Fruit fly (Drosophila melanogaster) whole organism, embryonic: ENCODE data around the gene wdn.

Experiments used
- B-H2 ChIP-seq: fragments of 200-800 bp; sonication (Bioruptor generic); optimal IDR thresholded peaks from 2 replicates; lab custom pipeline; 2018; ENCODE audit warnings: missing biosample characterization, mild to moderate bottlenecking, missing genetic modification characterization
- CG11696 ChIP-seq: fragments of 200-800 bp; sonication (Bioruptor generic); IDR thresholded peaks from 2 replicates; pipeline ENCODE4 v1.3.6; 2022; ENCODE audit warnings: missing biosample characterization, missing genetic modification characterization
- CG12769 ChIP-seq: fragments of 200-800 bp; sonication (Bioruptor generic); optimal IDR thresholded peaks from 2 replicates; lab custom pipeline; 2019; ENCODE audit warnings: missing biosample characterization, mild to moderate bottlenecking, missing genetic modification characterization, moderate library complexity
- CG13123 ChIP-seq: fragments of 200-800 bp; sonication (Bioruptor generic); optimal IDR thresholded peaks from 2 replicates; lab custom pipeline; 2016; ENCODE audit warnings: missing biosample characterization, missing genetic modification characterization
- CG14441 ChIP-seq: fragments of 200-800 bp; sonication (Bioruptor generic); IDR thresholded peaks from 2 replicates; pipeline ENCODE4 v1.3.6; 2022; ENCODE audit warnings: missing biosample characterization, missing genetic modification characterization
- CG1602 ChIP-seq: fragments of 200-800 bp; sonication (Bioruptor generic); optimal IDR thresholded peaks from 3 replicates; lab custom pipeline; 2016; ENCODE audit warnings: missing biosample characterization, missing genetic modification characterization
- CG17328 ChIP-seq: fragments of 200-800 bp; sonication (Bioruptor generic); IDR thresholded peaks from 2 replicates; pipeline ENCODE4 v1.3.6; 2022; ENCODE audit warnings: missing biosample characterization, missing genetic modification characterization
- CG1792 ChIP-seq: fragments of 200-800 bp; sonication (Bioruptor generic); optimal IDR thresholded peaks from 2 replicates; lab custom pipeline; 2016; ENCODE audit warnings: missing biosample characterization, missing genetic modification characterization
- CG18011 ChIP-seq: fragments of 200-800 bp; sonication (Bioruptor generic); optimal IDR thresholded peaks from 2 replicates; lab custom pipeline; 2017; ENCODE audit warnings: missing biosample characterization, missing genetic modification characterization, mild to moderate bottlenecking, moderate library complexity, missing genotype
- CG1832 ChIP-seq: fragments of 200-800 bp; sonication (Bioruptor generic); optimal IDR thresholded peaks from 2 replicates; lab custom pipeline; 2017; ENCODE audit warnings: missing biosample characterization, mild to moderate bottlenecking, missing genetic modification characterization, inconsistent platforms
- CG18619 ChIP-seq: fragments of 200-800 bp; sonication (Bioruptor generic); optimal IDR thresholded peaks from 3 replicates; lab custom pipeline; 2017; ENCODE audit warnings: missing biosample characterization, mild to moderate bottlenecking, missing genetic modification characterization
- CG4854 ChIP-seq: fragments of 200-800 bp; sonication (Bioruptor generic); optimal IDR thresholded peaks from 2 replicates; lab custom pipeline; 2016; ENCODE audit warnings: missing biosample characterization, missing genetic modification characterization, inconsistent platforms
- CG5180 ChIP-seq: fragments of 200-800 bp; sonication (Bioruptor generic); optimal IDR thresholded peaks from 3 replicates; lab custom pipeline; 2017; ENCODE audit warnings: missing biosample characterization, missing genetic modification characterization, mild to moderate bottlenecking, moderate library complexity, missing genetic modification reagents
- CG6175 ChIP-seq: fragments of 200-800 bp; sonication (Bioruptor generic); IDR thresholded peaks from 3 replicates; pipeline ENCODE4 v1.3.6; 2022; ENCODE audit warnings: missing biosample characterization, missing genetic modification characterization
- CG7372 ChIP-seq: fragments of 200-800 bp; sonication (Bioruptor generic); IDR thresholded peaks from 2 replicates; pipeline ENCODE4 v1.3.6; 2022; ENCODE audit warnings: missing biosample characterization, missing genetic modification characterization
- CG8924 ChIP-seq: fragments of 200-800 bp; optimal IDR thresholded peaks from 3 replicates; lab custom pipeline; 2019; ENCODE audit warnings: missing biosample characterization, mild to moderate bottlenecking, missing genetic modification characterization, moderate library complexity
- CG9437 ChIP-seq: fragments of 200-800 bp; sonication (Bioruptor generic); optimal IDR thresholded peaks from 2 replicates; lab custom pipeline; 2018; ENCODE audit warnings: missing biosample characterization, mild to moderate bottlenecking, missing genetic modification characterization
- CoRest ChIP-seq: fragments of 200-800 bp; sonication (Bioruptor generic); optimal IDR thresholded peaks from 3 replicates; lab custom pipeline; 2018; ENCODE audit warnings: missing biosample characterization, mild to moderate bottlenecking, missing genetic modification characterization, moderate library complexity
- Dip3 ChIP-seq: fragments of 200-800 bp; sonication (Bioruptor generic); optimal IDR thresholded peaks from 3 replicates; lab custom pipeline; 2016; ENCODE audit warnings: missing biosample characterization, missing genetic modification characterization
- H2.0 ChIP-seq: fragments of 200-800 bp; sonication (Bioruptor generic); IDR thresholded peaks from 2 replicates; pipeline ENCODE4 v1.3.6; 2022; ENCODE audit warnings: missing biosample characterization, missing genetic modification characterization
- HLH3B ChIP-seq: fragments of 200-800 bp; sonication (Bioruptor generic); IDR thresholded peaks from 2 replicates; pipeline ENCODE4 v1.3.6; 2022; ENCODE audit warnings: missing biosample characterization, missing genetic modification characterization
- Myb ChIP-seq: fragments of 200-800 bp; sonication (Bioruptor generic); optimal IDR thresholded peaks from 2 replicates; lab custom pipeline; 2016; ENCODE audit warnings: missing biosample characterization, missing genetic modification characterization
- PHDP ChIP-seq: fragments of 200-800 bp; sonication (Bioruptor generic); optimal IDR thresholded peaks from 3 replicates; lab custom pipeline; 2018; ENCODE audit warnings: missing biosample characterization, mild to moderate bottlenecking, missing genetic modification characterization, moderate library complexity
- Side ChIP-seq: fragments of 200-800 bp; sonication (Bioruptor generic); optimal IDR thresholded peaks from 2 replicates; lab custom pipeline; 2016; ENCODE audit warnings: missing biosample characterization, missing genetic modification characterization
- Trl ChIP-seq, 3 experiments: fragments of >200 bp in 2 of 3; fragments of 200-800 bp in 1 of 3; sonication (Bioruptor generic) in 1 of 3; optimal IDR thresholded peaks; 2 replicates in 1 of 3; 3 replicates in 2 of 3; lab custom pipeline; 2016 to 2017; ENCODE audit warnings: missing biosample characterization in 1 of 3, missing genetic modification characterization in 1 of 3
- Xrp1 ChIP-seq: fragments of 200-800 bp; sonication (Bioruptor generic); IDR thresholded peaks from 2 replicates; pipeline ENCODE4 v1.3.6; 2022; ENCODE audit warnings: missing biosample characterization, missing genetic modification characterization
- ash1 ChIP-seq: fragments of 200-800 bp; sonication (Bioruptor generic); optimal IDR thresholded peaks from 2 replicates; lab custom pipeline; 2018; ENCODE audit warnings: missing biosample characterization, mild to moderate bottlenecking, missing genetic modification characterization
- cato ChIP-seq: fragments of 200-800 bp; sonication (Bioruptor generic); optimal IDR thresholded peaks from 2 replicates; lab custom pipeline; 2016; ENCODE audit warnings: missing biosample characterization, missing genetic modification characterization, borderline replicate concordance
- caup ChIP-seq: fragments of 200-800 bp; sonication (Bioruptor generic); optimal IDR thresholded peaks from 3 replicates; lab custom pipeline; 2017; ENCODE audit warnings: missing biosample characterization, mild to moderate bottlenecking, missing genetic modification characterization, moderate library complexity; ENCODE audit not compliant: severe bottlenecking
- chn ChIP-seq: fragments of 200-800 bp; sonication (Bioruptor generic); optimal IDR thresholded peaks from 2 replicates; lab custom pipeline; 2016; ENCODE audit warnings: missing biosample characterization, missing genetic modification characterization
- crol ChIP-seq: fragments of 200-800 bp; sonication (Bioruptor generic); IDR thresholded peaks from 2 replicates; pipeline ENCODE4 v1.3.6; 2022; ENCODE audit warnings: missing biosample characterization, missing genetic modification characterization
- esg ChIP-seq: fragments of 200-800 bp; sonication (Bioruptor generic); conservative IDR thresholded peaks from 2 replicates; pipeline ENCODE4 v1.3.6; 2022; ENCODE audit warnings: missing biosample characterization, missing genetic modification characterization
- fd102C ChIP-seq: fragments of 200-800 bp; sonication (Bioruptor generic); optimal IDR thresholded peaks from 2 replicates; lab custom pipeline; 2018; ENCODE audit warnings: missing biosample characterization, mild to moderate bottlenecking, missing genetic modification characterization, moderate library complexity
- fd96Cb ChIP-seq: fragments of 200-800 bp; sonication (Bioruptor generic); optimal IDR thresholded peaks from 2 replicates; lab custom pipeline; 2018; ENCODE audit warnings: missing biosample characterization, mild to moderate bottlenecking, missing genetic modification characterization, moderate library complexity
- ham ChIP-seq: fragments of 200-800 bp; sonication (Bioruptor generic); IDR thresholded peaks from 2 replicates; pipeline ENCODE4 v1.3.6; 2022; ENCODE audit warnings: missing biosample characterization, missing genetic modification characterization
- hkb ChIP-seq, 2 experiments: fragments of 200-800 bp in 1 of 2; fragments of >200 bp in 1 of 2; sonication (Bioruptor generic) in 1 of 2; IDR thresholded peaks in 1 of 2; optimal IDR thresholded peaks in 1 of 2; 2 replicates each; pipeline versions ENCODE4 v1.3.6 to Lab custom; 2017 to 2022; ENCODE audit warnings: missing biosample characterization in 1 of 2, missing genetic modification characterization in 1 of 2
- ken ChIP-seq: fragments of 200-800 bp; sonication (Bioruptor generic); IDR thresholded peaks from 3 replicates; pipeline ENCODE4 v1.3.6; 2022; ENCODE audit warnings: missing biosample characterization, missing genetic modification characterization
- lab ChIP-seq: fragments of 200-800 bp; sonication (Bioruptor generic); optimal IDR thresholded peaks from 3 replicates; lab custom pipeline; 2017; ENCODE audit warnings: missing biosample characterization, missing genetic modification characterization, mild to moderate bottlenecking, moderate library complexity, missing genetic modification reagents
- lola ChIP-seq, 3 experiments: fragments of >200 bp in 2 of 3; fragments of 200-800 bp in 1 of 3; sonication (Bioruptor generic) in 1 of 3; optimal IDR thresholded peaks; 2 replicates each; lab custom pipeline; 2017 to 2019; ENCODE audit warnings: missing biosample characterization in 3 of 3, missing genetic modification characterization in 3 of 3, mild to moderate bottlenecking in 1 of 3, moderate library complexity in 1 of 3
- pan ChIP-seq, 4 experiments: fragments of >200 bp in 3 of 4; fragments of 200-800 bp in 1 of 4; sonication (Bioruptor generic) in 1 of 4; optimal IDR thresholded peaks in 3 of 4; IDR thresholded peaks in 1 of 4; 2 replicates each; pipeline versions ENCODE4 v1.3.6 to Lab custom; 2017 to 2022; ENCODE audit warnings: missing biosample characterization in 2 of 4, missing genetic modification characterization in 2 of 4, mixed read lengths in 1 of 4
- ranshi ChIP-seq: fragments of 200-800 bp; sonication (Bioruptor generic); IDR thresholded peaks from 2 replicates; pipeline ENCODE4 v1.3.6; 2022; ENCODE audit warnings: missing biosample characterization, missing genetic modification characterization
- scrt ChIP-seq: fragments of 200-800 bp; sonication (Bioruptor generic); optimal IDR thresholded peaks from 2 replicates; lab custom pipeline; 2018; ENCODE audit warnings: missing biosample characterization, mild to moderate bottlenecking, missing genetic modification characterization, moderate library complexity
- seq ChIP-seq: fragments of 200-800 bp; sonication (Bioruptor generic); IDR thresholded peaks from 2 replicates; pipeline ENCODE4 v1.3.6; 2022; ENCODE audit warnings: missing biosample characterization, missing genetic modification characterization
- slbo ChIP-seq: fragments of 200-800 bp; sonication (Bioruptor generic); IDR thresholded peaks from 2 replicates; pipeline ENCODE4 v1.3.6; 2022; ENCODE audit warnings: missing biosample characterization, missing genetic modification characterization
- stc ChIP-seq: fragments of 200-800 bp; sonication (Bioruptor generic); IDR thresholded peaks from 2 replicates; pipeline ENCODE4 v1.3.6; 2022; ENCODE audit warnings: missing biosample characterization, missing genetic modification characterization
- usp ChIP-seq: fragments of >200 bp; optimal IDR thresholded peaks from 2 replicates; lab custom pipeline; 2017; ENCODE audit warnings: missing biosample characterization, missing genetic modification characterization
- zfh1 ChIP-seq: fragments of 200-800 bp; sonication (Bioruptor generic); IDR thresholded peaks from 3 replicates; pipeline ENCODE4 v1.3.6; 2022; ENCODE audit warnings: missing biosample characterization, missing genetic modification characterization

The wdn gene

dm6 chr3R:28857287-28858024, 46.3 kb upstream of the wdn start (continued):
- TF ChIP-seq hkb (optimal IDR thresholded peaks at IDR 0.05; lab: Kevin White, UChicago) (no peak), hkb (GFP tag; IDR thresholded peaks at IDR 0.05; lab: Robert Waterston, UW) (peak; percentile 40; the same call in 1 of the 2 replicates), zfh1 (GFP tag; lab: Robert Waterston, UW) (peak; percentile 69), CG18619 (GFP tag; lab: Kevin White, UChicago) (peak; percentile 11), CG13123 (no peak), ash1 (GFP tag; lab: Kevin White, UChicago) (no peak), CG1832 (no peak), seq (GFP tag; lab: Robert Waterston, UW) (no peak), CG1792 (GFP tag; lab: Kevin White, UChicago) (no peak), CG6175 (GFP tag; lab: Robert Waterston, UW) (no peak), cato (GFP tag; lab: Kevin White, UChicago) (peak; percentile 28), CG18011 (GFP tag; lab: Kevin White, UChicago) (no peak), CG9437 (GFP tag; lab: Kevin White, UChicago) (peak; percentile 7), stc (peak; percentile 67; the same call in 1 of the 2 replicates), Side (GFP tag; lab: Kevin White, UChicago) (peak; percentile 4), fd102C (GFP tag; lab: Kevin White, UChicago) (no peak), lab (GFP tag; lab: Kevin White, UChicago) (peak; percentile 44), caup (peak; percentile 14), Dip3 (GFP tag; lab: Kevin White, UChicago) (no peak), crol (GFP tag; lab: Robert Waterston, UW) (no peak; the same call in 1 of the 2 replicates), slbo (GFP tag; lab: Robert Waterston, UW) (peak; percentile 39; the same call in 1 of the 2 replicates), H2.0 (GFP tag; lab: Robert Waterston, UW) (peak; percentile 60), CG4854 (GFP tag; lab: Kevin White, UChicago) (no peak), CG11696 (GFP tag; lab: Robert Waterston, UW) (no peak; the same call in 1 of the 2 replicates), ham (GFP tag; lab: Robert Waterston, UW) (no peak), CG14441 (GFP tag; lab: Robert Waterston, UW) (peak; percentile 45), fd96Cb (tag; lab: Kevin White, UChicago) (peak; percentile 29), lola (GFP tag; optimal IDR thresholded peaks at IDR 0.05; lab: Kevin White, UChicago) (peak in 1 of 3 experiments; percentile 40), chn (GFP tag; lab: Kevin White, UChicago) (peak; percentile 15), esg (GFP tag; lab: Robert Waterston, UW) (peak; percentile 33; the same call in 1 of the 2 replicates), CG8924 (tag; lab: Kevin White, UChicago) (peak; percentile 42), CG5180 (peak; percentile 19), Trl (optimal IDR thresholded peaks at IDR 0.05; lab: Kevin White, UChicago) (no peak), Trl (GFP tag; optimal IDR thresholded peaks at IDR 0.05; lab: Kevin White, UChicago) (peak; percentile 35), pan (optimal IDR thresholded peaks at IDR 0.05; lab: Kevin White, UChicago) (no peak), pan (GFP tag; optimal IDR thresholded peaks at IDR 0.05 in 1 of 2, IDR thresholded peaks at IDR 0.05 in 1 of 2) (peak in 1 of 2 experiments; percentile 47), usp (GFP tag; lab: Kevin White, UChicago) (no peak), CG7372 (GFP tag; lab: Robert Waterston, UW) (0 out of 2 replicates have a peak, but pooled peaks have one; percentile 20), ken (GFP tag; lab: Robert Waterston, UW) (peak; percentile 57; the same call in 1 of the 3 replicates), HLH3B (peak; percentile 56), CG12769 (tag; lab: Kevin White, UChicago) (peak; percentile 56), CG17328 (peak; percentile 56), scrt (no peak), B-H2 (GFP tag; lab: Kevin White, UChicago) (no peak), ranshi (GFP tag; lab: Robert Waterston, UW) (no peak), Myb (GFP tag; lab: Kevin White, UChicago) (peak; percentile 1), CG1602 (GFP tag; lab: Kevin White, UChicago) (peak; percentile 4), CoRest (tag; lab: Kevin White, UChicago) (peak; percentile 38), PHDP (tag; lab: Kevin White, UChicago) (peak; percentile 42), Xrp1 (GFP tag; lab: Robert Waterston, UW) (peak; percentile 63)
